Worm (Caenorhabditis elegans) whole organism, L4/young adult: ENCODE measurements around the gene emb-1.

Experiments used
- dao-5 ChIP-seq: sonication (generic microtip); optimal IDR thresholded peaks from 2 replicates; lab custom pipeline; 2016; ENCODE audit warnings: missing genotype, missing genetic modification characterization, moderate library complexity, missing compliant biosample characterization
- him-1 ChIP-seq: sonication (generic microtip); optimal IDR thresholded peaks from 2 replicates; lab custom pipeline; 2016; ENCODE audit warnings: missing genotype, missing genetic modification reagents, missing genetic modification characterization, missing compliant biosample characterization

ce11 chrIII:5221820-5222219 is 48.6 kb downstream of the emb-1 start:
- TF ChIP-seq dao-5 (tag; lab: Kevin White, UChicago): no peak
- no peak for TF ChIP-seq him-1 (tag; lab: Kevin White, UChicago)
